Worm (Caenorhabditis elegans) whole organism, L4 larva: ENCODE data around the gene oac-14.

Experiments
- ama-1 ChIP-seq: fragments of 150-350 bp; optimal IDR thresholded peaks from 2 replicates; lab custom pipeline; 2014; ENCODE audit warnings: inconsistent platforms, mixed read lengths
- ceh-82 ChIP-seq: sonication (generic microtip); optimal IDR thresholded peaks from 2 replicates; lab custom pipeline; 2017; ENCODE audit warnings: missing biosample characterization, missing genetic modification characterization
- hlh-11 ChIP-seq: fragments of 200-800 bp; sonication (Bioruptor generic); optimal IDR thresholded peaks from 2 replicates; lab custom pipeline; 2018; ENCODE audit warnings: mild to moderate bottlenecking, missing genetic modification characterization, missing compliant biosample characterization
- lin-1 ChIP-seq: fragments of 200-800 bp; sonication (Bioruptor generic); IDR thresholded peaks from 2 replicates; pipeline ENCODE4 v1.3.6; 2022; ENCODE audit warnings: missing genetic modification reagents, missing genetic modification characterization, missing compliant biosample characterization
- madf-9 ChIP-seq: fragments of 200-800 bp; sonication (Bioruptor generic); conservative IDR thresholded peaks from 2 replicates; pipeline ENCODE4 v1.3.6; 2022; ENCODE audit warnings: missing genetic modification reagents, missing genetic modification characterization, missing compliant biosample characterization
- mep-1 ChIP-seq: fragments of 150-350 bp; sonication (generic microtip); optimal IDR thresholded peaks from 3 replicates; lab custom pipeline; 2014; ENCODE audit warnings: missing biosample characterization, missing genetic modification characterization
- nhr-25 ChIP-seq: sonication (generic microtip); optimal IDR thresholded peaks from 2 replicates; lab custom pipeline; 2017; ENCODE audit warnings: missing genetic modification characterization, mild to moderate bottlenecking, missing compliant biosample characterization, antibody characterized with exemption, moderate library complexity, borderline replicate concordance; ENCODE audit not compliant: insufficient read depth
- nhr-6 ChIP-seq: fragments of 150-350 bp; optimal IDR thresholded peaks from 2 replicates; lab custom pipeline; 2014; ENCODE audit warnings: missing biosample characterization, missing genetic modification characterization
- pqm-1 ChIP-seq: sonication (generic microtip); optimal IDR thresholded peaks from 2 replicates; lab custom pipeline; 2017; ENCODE audit warnings: missing biosample characterization, missing genetic modification characterization
- snpc-4 ChIP-seq: fragments of 150-350 bp; optimal IDR thresholded peaks from 2 replicates; lab custom pipeline; 2014; ENCODE audit warnings: missing biosample characterization, missing genetic modification characterization
- zip-11 ChIP-seq: fragments of 200-800 bp; sonication (Bioruptor generic); IDR thresholded peaks from 2 replicates; pipeline ENCODE4 v1.3.6; 2022; ENCODE audit warnings: missing genetic modification characterization, missing compliant biosample characterization

- TF ChIP-seq nhr-6 (tag; lab: Kevin White, UChicago) = no peak
- TF ChIP-seq mep-1 (tag; lab: Kevin White, UChicago) = no peak
- no peak for TF ChIP-seq lin-1 (GFP tag; lab: Robert Waterston, UW)
- no peak for TF ChIP-seq zip-11
- TF ChIP-seq ceh-82 = no peak
- no peak for TF ChIP-seq pqm-1
- no peak for TF ChIP-seq nhr-25 (tag; lab: Kevin White, UChicago)
- TF ChIP-seq madf-9 (GFP tag; lab: Robert Waterston, UW) = no peak
- TF ChIP-seq hlh-11 = no peak
- TF ChIP-seq ama-1 (lab: Kevin White, UChicago) = no peak
- no peak for TF ChIP-seq snpc-4
Measured at ce11 chrX:10162476-10162875, 20.7 kb upstream of the oac-14 start.
